Worm (Caenorhabditis elegans) whole organism, dauer: Measurements from ENCODE around the gene cest-24.

Source experiments
- unc-62 ChIP-seq: sonication (generic microtip); optimal IDR thresholded peaks from 2 replicates; lab custom pipeline; 2017; ENCODE audit warnings: missing biosample characterization, missing genetic modification reagents, missing genetic modification characterization

Gene cest-24

ce11 chrV:6336108-6336507, 19.4 kb downstream of the cest-24 start, which contains the start of gene T28C12.6:
TSS of gene T28C12.6 (minus strand) at chrV:6336119.
- no peak for TF ChIP-seq unc-62 (GFP tag; lab: Kevin White, UChicago)

ce11 chrV:6341078-6341638, 24.4 kb downstream of the cest-24 start:
- no peak for TF ChIP-seq unc-62 (GFP tag; lab: Kevin White, UChicago)

ce11 chrV:6342502-6342901, 25.8 kb downstream of the cest-24 start:
- TF ChIP-seq unc-62 (GFP tag; lab: Kevin White, UChicago), result no peak

- TF ChIP-seq unc-62 (GFP tag; lab: Kevin White, UChicago), result no peak
These were observed 27.9 kb downstream of the cest-24 start for ce11 chrV:6344531-6345171.

- TF ChIP-seq unc-62 (GFP tag; lab: Kevin White, UChicago), result no peak
These were observed 29.4 kb downstream of the cest-24 start for ce11 chrV:6346043-6346618.

- no peak for TF ChIP-seq unc-62 (GFP tag; lab: Kevin White, UChicago)
These were observed 30.2 kb downstream of the cest-24 start for ce11 chrV:6346906-6347305.

- no peak for TF ChIP-seq unc-62 (GFP tag; lab: Kevin White, UChicago)
These were observed 31.4 kb downstream of the cest-24 start for ce11 chrV:6348133-6348532.

- TF ChIP-seq unc-62 (GFP tag; lab: Kevin White, UChicago), result no peak
These were observed 32.9 kb downstream of the cest-24 start for ce11 chrV:6349597-6349996.

- no peak for TF ChIP-seq unc-62 (GFP tag; lab: Kevin White, UChicago)
These were observed 33.4 kb downstream of the cest-24 start for ce11 chrV:6350109-6350508.

- TF ChIP-seq unc-62 (GFP tag; lab: Kevin White, UChicago), result no peak
These were observed 34.4 kb downstream of the cest-24 start for ce11 chrV:6351122-6351521.

- no peak for TF ChIP-seq unc-62 (GFP tag; lab: Kevin White, UChicago)
These were observed 35.6 kb downstream of the cest-24 start for ce11 chrV:6352350-6352749.

ce11 chrV:6353182-6353780, 36.5 kb downstream of the cest-24 start:
- no peak for TF ChIP-seq unc-62 (GFP tag; lab: Kevin White, UChicago)

ce11 chrV:6354202-6354601, 37.5 kb downstream of the cest-24 start:
- no peak for TF ChIP-seq unc-62 (GFP tag; lab: Kevin White, UChicago)

- TF ChIP-seq unc-62 (GFP tag; lab: Kevin White, UChicago), result no peak
These were observed 38.1 kb downstream of the cest-24 start for ce11 chrV:6354786-6355185.

- no peak for TF ChIP-seq unc-62 (GFP tag; lab: Kevin White, UChicago)
These were observed 38.7 kb downstream of the cest-24 start for ce11 chrV:6355412-6355811.

- no peak for TF ChIP-seq unc-62 (GFP tag; lab: Kevin White, UChicago)
These were observed 39.3 kb downstream of the cest-24 start, which contains the start of gene bcl-11 for ce11 chrV:6355975-6356441. TSS of gene bcl-11 (plus strand) at chrV:6356025.
